Fruit fly (Drosophila melanogaster) whole organism, embryonic: Measurements from ENCODE around the gene Actbeta.

Source experiments
- Awh ChIP-seq: fragments of 200-800 bp; sonication (Bioruptor generic); IDR thresholded peaks from 2 replicates; pipeline ENCODE4, ENCODE4 v1.3.6; 2022; ENCODE audit warnings: missing biosample characterization, missing genetic modification characterization
- BEAF-32 ChIP-seq: fragments of 200-800 bp; sonication (Bioruptor generic); optimal IDR thresholded peaks from 3 replicates; lab custom pipeline; 2017; ENCODE audit warnings: missing biosample characterization, missing genetic modification characterization, mild to moderate bottlenecking, moderate library complexity, missing genetic modification reagents
- Bgb ChIP-seq: fragments of 200-800 bp; sonication (Bioruptor generic); IDR thresholded peaks from 2 replicates; pipeline ENCODE4 v1.3.6; 2022; ENCODE audit warnings: missing biosample characterization, missing genetic modification characterization; ENCODE audit not compliant: partially characterized antibody
- CG11456 ChIP-seq: fragments of 200-800 bp; sonication (Bioruptor generic); IDR thresholded peaks from 3 replicates; pipeline ENCODE4 v1.3.6; 2022; ENCODE audit warnings: missing biosample characterization, missing genetic modification characterization
- CG11696 ChIP-seq: fragments of 200-800 bp; sonication (Bioruptor generic); IDR thresholded peaks from 2 replicates; pipeline ENCODE4 v1.3.6; 2022; ENCODE audit warnings: missing biosample characterization, missing genetic modification characterization
- CG12942 ChIP-seq: fragments of 200-800 bp; sonication (Bioruptor generic); optimal IDR thresholded peaks from 3 replicates; lab custom pipeline; 2016; ENCODE audit warnings: missing biosample characterization, missing genetic modification characterization
- CG14667 ChIP-seq: fragments of 200-800 bp; sonication (Bioruptor generic); IDR thresholded peaks from 2 replicates; pipeline ENCODE4 v1.3.6; 2022; ENCODE audit warnings: missing biosample characterization, missing genetic modification characterization
- CG14965 ChIP-seq: fragments of 200-800 bp; sonication (Bioruptor generic); optimal IDR thresholded peaks from 2 replicates; lab custom pipeline; 2016; ENCODE audit warnings: missing biosample characterization, missing genetic modification characterization, borderline replicate concordance
- CG15514 ChIP-seq: fragments of 200-800 bp; sonication (Bioruptor generic); optimal IDR thresholded peaks from 3 replicates; lab custom pipeline; 2017; ENCODE audit warnings: missing biosample characterization, missing genetic modification characterization, mild to moderate bottlenecking, moderate library complexity, missing genetic modification reagents
- CG16779 ChIP-seq: fragments of 200-800 bp; sonication (Bioruptor generic); IDR thresholded peaks from 2 replicates; pipeline ENCODE4 v1.3.6; 2022; ENCODE audit warnings: missing biosample characterization, missing genetic modification characterization
- CG17328 ChIP-seq: fragments of 200-800 bp; sonication (Bioruptor generic); IDR thresholded peaks from 2 replicates; pipeline ENCODE4 v1.3.6; 2022; ENCODE audit warnings: missing biosample characterization, missing genetic modification characterization
- CG2129 ChIP-seq: fragments of 200-800 bp; sonication (Bioruptor generic); IDR thresholded peaks from 2 replicates; pipeline ENCODE4 v1.3.6; 2022; ENCODE audit warnings: missing biosample characterization, missing genetic modification characterization; ENCODE audit not compliant: partially characterized antibody
- CG5180 ChIP-seq: fragments of 200-800 bp; sonication (Bioruptor generic); optimal IDR thresholded peaks from 3 replicates; lab custom pipeline; 2017; ENCODE audit warnings: missing biosample characterization, missing genetic modification characterization, mild to moderate bottlenecking, moderate library complexity, missing genetic modification reagents
- CG6254 ChIP-seq: fragments of 200-800 bp; sonication (Bioruptor generic); optimal IDR thresholded peaks from 3 replicates; lab custom pipeline; 2017; ENCODE audit warnings: mild to moderate bottlenecking, missing biosample characterization, missing genetic modification reagents, missing genetic modification characterization
- CG7963 ChIP-seq: fragments of 200-800 bp; sonication (Bioruptor generic); IDR thresholded peaks from 3 replicates; pipeline ENCODE4 v1.3.6; 2022; ENCODE audit warnings: missing biosample characterization, missing genetic modification characterization; ENCODE audit not compliant: partially characterized antibody
- CkIIα-i1 ChIP-seq: fragments of 200-800 bp; sonication (Bioruptor generic); IDR thresholded peaks from 2 replicates; pipeline ENCODE4 v1.3.6; 2022; ENCODE audit warnings: missing biosample characterization, missing genetic modification characterization
- Deaf1 ChIP-seq: fragments of 200-800 bp; optimal IDR thresholded peaks from 3 replicates; lab custom pipeline; 2019; ENCODE audit warnings: missing biosample characterization, mild to moderate bottlenecking, missing genetic modification characterization, moderate library complexity
- Dref ChIP-seq: fragments of 200-800 bp; sonication (Bioruptor generic); IDR thresholded peaks from 2 replicates; pipeline ENCODE4 v1.3.6; 2022; ENCODE audit warnings: missing biosample characterization, missing genetic modification characterization
- H15 ChIP-seq: fragments of 200-800 bp; sonication (Bioruptor generic); IDR thresholded peaks from 3 replicates; pipeline ENCODE4 v1.3.6; 2022; ENCODE audit warnings: missing biosample characterization, missing genetic modification characterization
- HLH4C ChIP-seq: fragments of 200-800 bp; sonication (Bioruptor generic); IDR thresholded peaks from 3 replicates; pipeline ENCODE4 v1.3.6; 2022; ENCODE audit warnings: missing biosample characterization, missing genetic modification characterization; ENCODE audit not compliant: partially characterized antibody
- HLH54F ChIP-seq: fragments of 200-800 bp; sonication (Bioruptor generic); optimal IDR thresholded peaks from 3 replicates; lab custom pipeline; 2016; ENCODE audit warnings: missing biosample characterization, missing genetic modification characterization
- Hand ChIP-seq: fragments of 200-800 bp; sonication (Bioruptor generic); optimal IDR thresholded peaks from 2 replicates; lab custom pipeline; 2017; ENCODE audit warnings: mild to moderate bottlenecking, missing biosample characterization, missing genetic modification reagents, missing genetic modification characterization
- Mad ChIP-seq: fragments of 200-800 bp; sonication (Bioruptor generic); optimal IDR thresholded peaks from 2 replicates; lab custom pipeline; 2016; ENCODE audit warnings: missing biosample characterization, missing genetic modification characterization
- Nf-YB ChIP-seq: fragments of 200-800 bp; sonication (Bioruptor generic); optimal IDR thresholded peaks from 3 replicates; lab custom pipeline; 2019; ENCODE audit warnings: missing biosample characterization, mild to moderate bottlenecking, missing genetic modification characterization, moderate library complexity
- Side ChIP-seq: fragments of 200-800 bp; sonication (Bioruptor generic); optimal IDR thresholded peaks from 2 replicates; lab custom pipeline; 2016; ENCODE audit warnings: missing biosample characterization, missing genetic modification characterization
- Sox100B ChIP-seq: fragments of 200-800 bp; sonication (Bioruptor generic); optimal IDR thresholded peaks from 3 replicates; lab custom pipeline; 2018; ENCODE audit warnings: missing biosample characterization, mild to moderate bottlenecking, missing genetic modification characterization
- Sox102F ChIP-seq: fragments of 200-800 bp; sonication (Bioruptor generic); optimal IDR thresholded peaks from 2 replicates; lab custom pipeline; 2018; ENCODE audit warnings: missing biosample characterization, mild to moderate bottlenecking, missing genetic modification characterization, moderate library complexity
- YL-1 ChIP-seq: fragments of 200-800 bp; sonication (Bioruptor generic); optimal IDR thresholded peaks from 3 replicates; lab custom pipeline; 2017; ENCODE audit warnings: missing biosample characterization, mild to moderate bottlenecking, missing genetic modification characterization
- ara ChIP-seq: fragments of 200-800 bp; sonication (Bioruptor generic); IDR thresholded peaks from 2 replicates; pipeline ENCODE4 v1.3.6; 2022; ENCODE audit warnings: missing biosample characterization, missing genetic modification characterization
- ash1 ChIP-seq: fragments of 200-800 bp; sonication (Bioruptor generic); optimal IDR thresholded peaks from 2 replicates; lab custom pipeline; 2018; ENCODE audit warnings: missing biosample characterization, mild to moderate bottlenecking, missing genetic modification characterization
- bab2 ChIP-seq: fragments of 200-800 bp; sonication (Bioruptor generic); optimal IDR thresholded peaks from 2 replicates; lab custom pipeline; 2016; ENCODE audit warnings: missing biosample characterization, missing genetic modification characterization
- bowl ChIP-seq: fragments of 200-800 bp; sonication (Bioruptor generic); IDR thresholded peaks from 2 replicates; pipeline ENCODE4 v1.3.6; 2022; ENCODE audit warnings: missing biosample characterization, missing genetic modification characterization
- dati ChIP-seq: fragments of 200-800 bp; sonication (Bioruptor generic); IDR thresholded peaks from 2 replicates; pipeline ENCODE4 v1.3.6; 2022; ENCODE audit warnings: missing biosample characterization, missing genetic modification characterization
- dpn ChIP-seq, 2 experiments: fragments of 200-800 bp; sonication (Bioruptor generic); optimal IDR thresholded peaks; 3 replicates each; lab custom pipeline; 2016; ENCODE audit warnings: missing biosample characterization in 2 of 2, missing genetic modification characterization in 2 of 2
- exex ChIP-seq: fragments of 200-800 bp; sonication (Bioruptor generic); optimal IDR thresholded peaks from 4 replicates; lab custom pipeline; 2018; ENCODE audit warnings: missing biosample characterization, mild to moderate bottlenecking, missing genetic modification characterization, moderate library complexity
- jing ChIP-seq: fragments of 200-800 bp; sonication (Bioruptor generic); optimal IDR thresholded peaks from 2 replicates; lab custom pipeline; 2018; ENCODE audit warnings: missing biosample characterization, mild to moderate bottlenecking, missing genetic modification characterization
- mam ChIP-seq: fragments of 200-800 bp; sonication (Bioruptor generic); optimal IDR thresholded peaks from 3 replicates; lab custom pipeline; 2016; ENCODE audit warnings: missing biosample characterization, missing genetic modification characterization
- nerfin-2 ChIP-seq: fragments of 200-800 bp; sonication (Bioruptor generic); IDR thresholded peaks from 2 replicates; pipeline ENCODE4 v1.3.6; 2022; ENCODE audit warnings: missing biosample characterization, missing genetic modification characterization; ENCODE audit not compliant: partially characterized antibody
- org-1 ChIP-seq: fragments of 200-800 bp; sonication (Bioruptor generic); optimal IDR thresholded peaks from 2 replicates; lab custom pipeline; 2017; ENCODE audit warnings: missing biosample characterization, missing genetic modification characterization
- phol ChIP-seq: fragments of 200-800 bp; sonication (Bioruptor generic); optimal IDR thresholded peaks from 3 replicates; lab custom pipeline; 2018; ENCODE audit warnings: missing biosample characterization, mild to moderate bottlenecking, missing genetic modification characterization, moderate library complexity
- psq ChIP-seq: fragments of 200-800 bp; sonication (Bioruptor generic); optimal IDR thresholded peaks from 2 replicates; lab custom pipeline; 2017; ENCODE audit warnings: missing biosample characterization, missing genetic modification characterization
- pzg ChIP-seq: fragments of 200-800 bp; sonication (Bioruptor generic); optimal IDR thresholded peaks from 3 replicates; lab custom pipeline; 2018; ENCODE audit warnings: missing biosample characterization, mild to moderate bottlenecking, missing genetic modification characterization, moderate library complexity
- sc ChIP-seq, 3 experiments: fragments of >200 bp in 2 of 3; fragments of 200-800 bp in 1 of 3; sonication (Bioruptor generic) in 1 of 3; optimal IDR thresholded peaks; 2 replicates in 2 of 3; 3 replicates in 1 of 3; lab custom pipeline; 2017; ENCODE audit warnings: mild to moderate bottlenecking in 1 of 3, missing biosample characterization in 1 of 3, missing genetic modification characterization in 1 of 3, missing genetic modification reagents in 1 of 3
- sens-2 ChIP-seq: fragments of 200-800 bp; sonication (Bioruptor generic); IDR thresholded peaks from 2 replicates; pipeline ENCODE4 v1.3.6; 2022; ENCODE audit warnings: missing biosample characterization, missing genetic modification characterization
- stc ChIP-seq: fragments of 200-800 bp; sonication (Bioruptor generic); IDR thresholded peaks from 2 replicates; pipeline ENCODE4 v1.3.6; 2022; ENCODE audit warnings: missing biosample characterization, missing genetic modification characterization
- sug ChIP-seq: fragments of 200-800 bp; optimal IDR thresholded peaks from 2 replicates; lab custom pipeline; 2019; ENCODE audit warnings: missing biosample characterization, mild to moderate bottlenecking, missing genetic modification characterization, moderate library complexity
- unpg ChIP-seq: fragments of 200-800 bp; sonication (Bioruptor generic); optimal IDR thresholded peaks from 3 replicates; lab custom pipeline; 2018; ENCODE audit warnings: missing biosample characterization, mild to moderate bottlenecking, missing genetic modification characterization, moderate library complexity

The Actbeta gene

DNA sequence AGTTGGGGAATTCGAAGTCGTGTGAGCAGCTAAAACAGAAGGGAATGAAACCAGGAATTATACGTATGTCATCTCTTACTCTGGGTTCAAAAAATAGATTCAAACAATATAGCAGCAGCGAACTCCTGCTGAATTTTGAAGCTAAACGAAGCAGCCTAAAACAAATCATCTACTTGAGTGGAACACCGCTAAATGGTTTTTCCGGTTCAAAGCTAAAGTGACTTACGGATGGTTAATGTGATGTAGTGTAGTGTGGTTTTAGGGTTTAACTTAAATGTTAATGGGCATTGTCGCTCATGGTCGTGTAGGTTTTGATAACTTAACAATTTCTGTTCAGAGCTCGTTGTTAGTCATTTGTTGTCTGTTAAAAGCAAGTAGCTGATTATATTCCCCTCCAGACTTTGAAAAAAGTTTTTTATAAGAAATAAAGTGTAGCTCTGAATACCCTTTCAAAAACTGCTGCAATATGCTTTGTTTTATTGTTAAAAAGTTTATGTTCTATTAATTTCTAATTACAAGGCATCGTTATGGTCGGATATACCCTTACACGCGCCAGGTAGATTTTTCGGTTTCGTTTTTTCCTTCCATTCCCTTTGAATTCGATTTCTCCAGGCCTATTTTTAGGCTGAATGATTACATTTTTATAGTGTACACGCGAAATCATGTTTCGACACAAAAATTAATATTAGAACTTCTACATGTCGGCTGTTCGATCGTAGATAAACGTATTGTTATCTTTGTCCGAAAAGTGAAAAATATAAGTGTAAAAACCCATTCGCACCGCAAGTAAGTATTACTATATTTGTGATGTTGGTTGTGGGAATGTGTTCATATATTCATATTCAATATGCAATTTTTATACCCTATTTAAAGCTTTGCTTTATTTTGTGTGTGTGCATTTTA, 28.5 kb upstream of the Actbeta start (continued):
- TF ChIP-seq CG6254 (peak; percentile 92), CG15514 (GFP tag; lab: Kevin White, UChicago) (no peak), HLH4C (GFP tag; lab: Robert Waterston, UW) (no peak), BEAF-32 (GFP tag; lab: Kevin White, UChicago) (peak; percentile 15), stc (peak; percentile 96; the same call in 1 of the 2 replicates), Mad (peak; percentile 93), psq (GFP tag; lab: Kevin White, UChicago) (peak; percentile 84), pzg (no peak), CG11696 (GFP tag; lab: Robert Waterston, UW) (no peak; the same call in 1 of the 2 replicates), org-1 (GFP tag; lab: Kevin White, UChicago) (no peak), HLH54F (GFP tag; lab: Kevin White, UChicago) (peak; percentile 94), CG14667 (GFP tag; lab: Robert Waterston, UW) (no peak), Sox102F (no peak), Sox100B (GFP tag; lab: Kevin White, UChicago) (peak; percentile 85), Deaf1 (tag; lab: Kevin White, UChicago) (no peak), dpn (GFP tag; optimal IDR thresholded peaks at IDR 0.05; lab: Kevin White, UChicago) (peak; percentile 94 to 95), nerfin-2 (GFP tag; lab: Robert Waterston, UW) (no peak), CG14965 (GFP tag; lab: Kevin White, UChicago) (peak; percentile 61), sc (optimal IDR thresholded peaks at IDR 0.05; lab: Kevin White, UChicago) (no peak), sc (GFP tag; optimal IDR thresholded peaks at IDR 0.05; lab: Kevin White, UChicago) (peak; percentile 82), ara (GFP tag; lab: Robert Waterston, UW) (no peak), CG17328 (GFP tag; lab: Robert Waterston, UW) (peak; percentile 94; the same call in 1 of the 2 replicates), sug (peak; percentile 65), H15 (GFP tag; lab: Robert Waterston, UW) (no peak), CG2129 (no peak), YL-1 (no peak), bowl (peak; percentile 79; the same call in 1 of the 2 replicates), Side (GFP tag; lab: Kevin White, UChicago) (peak; percentile 90), Nf-YB (GFP tag; lab: Kevin White, UChicago) (peak; percentile 84), ash1 (GFP tag; lab: Kevin White, UChicago) (no peak), Awh (GFP tag; lab: Robert Waterston, UW) (no peak), CG7963 (no peak), Hand (GFP tag; lab: Kevin White, UChicago) (peak; percentile 40), CG12942 (GFP tag; lab: Kevin White, UChicago) (peak; percentile 89), mam (peak; percentile 93), Dref (GFP tag; lab: Robert Waterston, UW) (no peak), sens-2 (no peak), Bgb (peak; percentile 64; the same call in 1 of the 2 replicates), dati (no peak; the same call in 1 of the 2 replicates), CG11456 (GFP tag; lab: Robert Waterston, UW) (no peak), CG16779 (GFP tag; lab: Robert Waterston, UW) (no peak; the same call in 1 of the 2 replicates), CG5180 (GFP tag; lab: Kevin White, UChicago) (peak; percentile 79), unpg (GFP tag; lab: Kevin White, UChicago) (peak; percentile 96), phol (tag; lab: Kevin White, UChicago) (peak; percentile 93), CkIIα-i1 (GFP tag; lab: Robert Waterston, UW) (no peak), exex (tag; lab: Kevin White, UChicago) (no peak), bab2 (GFP tag; lab: Kevin White, UChicago) (peak; percentile 96), jing (GFP tag; lab: Kevin White, UChicago) (peak; percentile 82)
